Worm (Caenorhabditis elegans): Measurements from ENCODE around the gene F52E1.5.
"Not testable (repeated sequence)": the region's sequence is repeated elsewhere in the genome, so short reads cannot be mapped to it uniquely, and the experiment has no call there.

F52E1.5 gene

ce11 chrV:8379206-8379605 lies at the start of gene F52E1.5:
Gene F52E1.5 (plus strand): TSS chrV:8379506.
- TF ChIP-seq snpc-4 (tag; optimal IDR thresholded peaks at IDR 0.05) (no peak), elt-1 (tag; optimal IDR thresholded peaks at IDR 0.05) (no peak), ama-1 (optimal IDR thresholded peaks at IDR 0.05) (no peak), mml-1 (tag; optimal IDR thresholded peaks at IDR 0.05) (no peak), nhr-23 (tag; optimal IDR thresholded peaks at IDR 0.05) (no peak), elt-2 (tag; optimal IDR thresholded peaks at IDR 0.05) (no peak), nhr-12 (tag; optimal IDR thresholded peaks at IDR 0.05) (no peak), ceh-9 (tag; optimal IDR thresholded peaks at IDR 0.05) (no peak), hmg-11 (tag; optimal IDR thresholded peaks at IDR 0.05) (no peak), pqm-1 (tag; optimal IDR thresholded peaks at IDR 0.05) (no peak), ceh-28 (tag; optimal IDR thresholded peaks at IDR 0.05) (no peak), mdl-1 (tag; optimal IDR thresholded peaks at IDR 0.05) (no peak), ztf-4 (tag; optimal IDR thresholded peaks at IDR 0.05) (no peak), nhr-11 (tag; optimal IDR thresholded peaks at IDR 0.05) (no peak), jun-1 (tag; optimal IDR thresholded peaks at IDR 0.05) (no peak), ceh-16 (tag; optimal IDR thresholded peaks at IDR 0.05) (no peak), nhr-67 (tag; optimal IDR thresholded peaks at IDR 0.05) (no peak), nhr-25 (tag; optimal IDR thresholded peaks at IDR 0.05) (no peak)

- TF ChIP-seq nhr-12 (tag; optimal IDR thresholded peaks at IDR 0.05), result no peak
- no peak for TF ChIP-seq fos-1 (tag; optimal IDR thresholded peaks at IDR 0.05)
- TF ChIP-seq R02D3.7 (tag; optimal IDR thresholded peaks at IDR 0.05), result no peak
- TF ChIP-seq elt-3 (tag; optimal IDR thresholded peaks at IDR 0.05), result no peak
- TF ChIP-seq nhr-25 (tag; optimal IDR thresholded peaks at IDR 0.05), result no peak
- no peak for TF ChIP-seq jun-1 (tag; optimal IDR thresholded peaks at IDR 0.05)
- TF ChIP-seq lsy-12 (tag; optimal IDR thresholded peaks at IDR 0.05), result no peak
- TF ChIP-seq nfya-1 (tag; optimal IDR thresholded peaks at IDR 0.05; ENCODE audit: insufficient read depth), result no peak
- TF ChIP-seq nhr-77 (tag; optimal IDR thresholded peaks at IDR 0.05), result no peak
- TF ChIP-seq egl-27 (tag; optimal IDR thresholded peaks at IDR 0.05), result no peak
- no peak for TF ChIP-seq pqm-1 (tag; optimal IDR thresholded peaks at IDR 0.05)
- no peak for TF ChIP-seq unc-39 (tag; optimal IDR thresholded peaks at IDR 0.05)
- TF ChIP-seq ztf-4 (tag; optimal IDR thresholded peaks at IDR 0.05), result no peak
- no peak for TF ChIP-seq ceh-28 (tag; optimal IDR thresholded peaks at IDR 0.05)
- TF ChIP-seq ZK546.5 (tag; optimal IDR thresholded peaks at IDR 0.05), result no peak
- TF ChIP-seq nhr-237 (tag; optimal IDR thresholded peaks at IDR 0.05), result no peak
Observed at ce11 chrV:8334360-8334759, 44.9 kb upstream of the F52E1.5 start, which contains the start of gene tmd-2. Gene tmd-2 (plus strand): TSS chrV:8334660.

ce11 chrV:8335620-8336019 lies 43.7 kb upstream of the F52E1.5 start:
- TF ChIP-seq zag-1 (tag; optimal IDR thresholded peaks at IDR 0.05), result no peak

- not testable (repeated sequence) for TF ChIP-seq ceh-82 (tag; optimal IDR thresholded peaks at IDR 0.05); nfya-1 (tag; optimal IDR thresholded peaks at IDR 0.05; ENCODE audit: insufficient read depth); skn-1 (tag; optimal IDR thresholded peaks at IDR 0.05)
Observed at ce11 chrV:8340924-8341323, 38.4 kb upstream of the F52E1.5 start, which contains the start of gene C08D8.7. Gene C08D8.7 (plus strand): TSS chrV:8341224.

- TF ChIP-seq daf-12 (tag; optimal IDR thresholded peaks at IDR 0.05), result no peak
- TF ChIP-seq elt-2 (tag; optimal IDR thresholded peaks at IDR 0.05), result no peak
- TF ChIP-seq mml-1 (tag; optimal IDR thresholded peaks at IDR 0.05), result no peak
- TF ChIP-seq nhr-77 (tag; optimal IDR thresholded peaks at IDR 0.05), result no peak
- TF ChIP-seq nfya-1 (tag; optimal IDR thresholded peaks at IDR 0.05; ENCODE audit: insufficient read depth), result no peak
- TF ChIP-seq aly-2 (tag; optimal IDR thresholded peaks at IDR 0.05), result no peak
- no peak for TF ChIP-seq jun-1 (tag; optimal IDR thresholded peaks at IDR 0.05)
- no peak for TF ChIP-seq skn-1 (tag; optimal IDR thresholded peaks at IDR 0.05)
- no peak for TF ChIP-seq ama-1 (optimal IDR thresholded peaks at IDR 0.05)
- TF ChIP-seq ceh-9 (tag; optimal IDR thresholded peaks at IDR 0.05), result no peak
- TF ChIP-seq hmg-11 (tag; optimal IDR thresholded peaks at IDR 0.05), result no peak
- no peak for TF ChIP-seq mdl-1 (tag; optimal IDR thresholded peaks at IDR 0.05)
- no peak for TF ChIP-seq nhr-25 (tag; optimal IDR thresholded peaks at IDR 0.05)
Observed at ce11 chrV:8342416-8342815, 36.9 kb upstream of the F52E1.5 start.

ce11 chrV:8345436-8345835 lies 33.9 kb upstream of the F52E1.5 start, which contains the start of gene C08D8.1:
Gene C08D8.1 (plus strand): TSS chrV:8345759.
- TF ChIP-seq nhr-67 (tag; optimal IDR thresholded peaks at IDR 0.05), result no peak
- no peak for TF ChIP-seq fkh-10 (GFP tag; optimal IDR thresholded peaks at IDR 0.05)
- TF ChIP-seq R02D3.7 (tag; optimal IDR thresholded peaks at IDR 0.05), result no peak
- TF ChIP-seq hmg-11 (tag; optimal IDR thresholded peaks at IDR 0.05), result no peak
- TF ChIP-seq ztf-4 (tag; optimal IDR thresholded peaks at IDR 0.05), result no peak
- TF ChIP-seq egl-27 (tag; optimal IDR thresholded peaks at IDR 0.05), result no peak
- TF ChIP-seq mdl-1 (tag; optimal IDR thresholded peaks at IDR 0.05), result no peak
- no peak for TF ChIP-seq jun-1 (tag; optimal IDR thresholded peaks at IDR 0.05)

Measured in whole organism, L3 larva.